Fruit fly (Drosophila melanogaster): Measurements from ENCODE around the gene Fer1HCH.

DNA sequence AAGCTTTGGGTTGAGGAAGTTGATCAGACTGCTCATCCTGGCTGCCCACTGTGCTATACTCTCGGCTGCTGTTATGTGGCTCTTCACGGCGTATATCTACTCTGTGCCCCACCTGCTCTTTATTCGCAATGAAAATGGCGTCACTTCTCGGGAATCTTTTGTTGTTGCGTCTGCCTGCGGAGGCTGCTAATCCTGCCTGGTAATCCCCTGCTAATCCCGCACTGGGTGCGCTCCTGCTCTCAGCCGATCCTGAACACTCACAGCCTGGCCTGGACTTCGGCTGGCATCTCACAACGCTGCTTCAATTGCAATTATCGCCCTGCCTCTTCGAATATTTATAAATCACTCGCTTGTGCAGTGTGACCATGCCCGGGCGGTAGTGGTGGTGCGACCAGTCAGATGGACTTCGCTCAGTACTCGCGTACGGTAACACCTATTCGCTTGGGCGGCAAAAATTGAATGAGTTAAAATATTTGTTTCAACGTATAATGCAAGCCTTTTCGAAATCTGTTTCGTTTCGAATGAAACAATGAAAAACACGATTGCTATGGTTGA, 39.9 kb upstream of the Fer1HCH start, which contains the start of gene CG2218:
- TF ChIP-seq achi (GFP tag; optimal IDR thresholded peaks at IDR 0.05) (no peak), CG16779 (tag; optimal IDR thresholded peaks at IDR 0.05) (no peak), CG15336 (GFP tag; IDR thresholded peaks at IDR 0.05) (no peak), dsx (GFP tag; optimal IDR thresholded peaks at IDR 0.05; ENCODE audit: poor library complexity, severe bottlenecking) (no peak), Hr39 (GFP tag; optimal IDR thresholded peaks at IDR 0.05) (no peak)

Measured in whole organism, prepupa.